Worm (Caenorhabditis elegans): ENCODE data around the gene W08F4.12.

DNA sequence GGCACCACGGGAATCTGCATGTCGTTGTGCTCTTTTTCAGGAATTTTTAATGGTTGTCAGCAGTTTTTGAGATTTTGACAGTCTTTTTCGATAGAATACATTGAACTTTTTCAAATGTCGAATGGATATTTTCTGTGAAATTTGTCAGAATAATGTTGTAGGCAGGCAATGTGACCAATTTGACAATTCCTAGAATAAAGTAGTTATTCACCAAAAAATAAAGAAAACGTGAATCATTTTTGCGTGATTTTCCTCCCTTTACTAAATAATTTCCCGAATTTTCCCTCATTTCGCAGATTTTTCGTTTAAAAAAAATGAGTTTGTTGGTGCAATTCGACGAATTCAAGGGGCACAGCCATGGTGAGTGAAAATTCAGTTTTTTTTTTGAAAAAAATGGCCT, 24.5 kb upstream of the W08F4.12 start, which contains the start of gene W04H10.1:
- TF ChIP-seq snpc-4 (tag; optimal IDR thresholded peaks at IDR 0.05) (no peak), elt-3 (tag; optimal IDR thresholded peaks at IDR 0.05) (no peak), bed-3 (GFP tag; optimal IDR thresholded peaks at IDR 0.05) (no peak), nhr-237 (tag; optimal IDR thresholded peaks at IDR 0.05) (no peak), nhr-28 (tag; optimal IDR thresholded peaks at IDR 0.05) (no peak), ztf-11 (tag; optimal IDR thresholded peaks at IDR 0.05) (no peak), unc-62 (GFP tag; optimal IDR thresholded peaks at IDR 0.05) (no peak), pha-4 (tag; optimal IDR thresholded peaks at IDR 0.05) (no peak)

Measured in whole organism, mixed stage, embryonic.